Fruit fly (Drosophila melanogaster) S2 (cell line): ENCODE data around the gene Glyat.

Source experiments
- CG8478 ChIP-seq: fragments of >200 bp; optimal IDR thresholded peaks from 2 replicates; lab custom pipeline; 2018
- CTCF ChIP-seq, 2 experiments: fragments of >200 bp; optimal IDR thresholded peaks; 2 replicates each; lab custom pipeline; 2018

- TF ChIP-seq CTCF (optimal IDR thresholded peaks at IDR 0.05; lab: Kevin White, UChicago) (no peak), CG8478 (lab: Kevin White, UChicago) (no peak)
Measured at dm6 chr2L:7970001-7970400, 40.5 kb downstream of the Glyat start.
